Worm (Caenorhabditis elegans): ENCODE results near the gene ifb-2.

Gene ifb-2

DNA sequence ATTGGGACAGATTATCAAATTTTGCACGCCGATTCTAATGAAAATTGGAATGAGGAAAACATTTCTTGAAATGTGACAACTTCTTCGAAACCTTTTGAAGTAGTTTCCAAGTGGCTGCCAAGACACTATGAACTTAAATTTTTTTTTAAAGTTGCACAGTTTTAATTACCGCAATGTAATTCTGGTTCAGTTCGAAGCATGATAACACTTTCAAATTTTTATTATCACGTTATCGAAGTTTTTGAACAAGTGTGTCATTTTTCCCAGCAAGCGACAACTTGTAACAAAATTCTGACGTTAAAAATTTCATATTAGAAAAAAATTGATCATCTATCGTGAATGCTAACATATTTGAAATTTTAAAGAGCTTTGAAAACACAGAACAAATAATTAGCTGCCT lies 7.2 kb upstream of the ifb-2 start:
- TF ChIP-seq cnd-1 (tag; optimal IDR thresholded peaks at IDR 0.05) (no peak), mls-2 (tag; optimal IDR thresholded peaks at IDR 0.05) (no peak), unc-39 (tag; optimal IDR thresholded peaks at IDR 0.05) (no peak), elt-1 (tag; optimal IDR thresholded peaks at IDR 0.05; ENCODE audit: borderline replicate concordance, insufficient read depth) (no peak), zip-8 (tag; optimal IDR thresholded peaks at IDR 0.05) (no peak), hlh-1 (tag; optimal IDR thresholded peaks at IDR 0.05) (no peak), bed-3 (GFP tag; optimal IDR thresholded peaks at IDR 0.05) (no peak), unc-62 (GFP tag; optimal IDR thresholded peaks at IDR 0.05) (no peak), elt-3 (tag; optimal IDR thresholded peaks at IDR 0.05) (no peak), nhr-76 (tag; optimal IDR thresholded peaks at IDR 0.05) (no peak)

DNA sequence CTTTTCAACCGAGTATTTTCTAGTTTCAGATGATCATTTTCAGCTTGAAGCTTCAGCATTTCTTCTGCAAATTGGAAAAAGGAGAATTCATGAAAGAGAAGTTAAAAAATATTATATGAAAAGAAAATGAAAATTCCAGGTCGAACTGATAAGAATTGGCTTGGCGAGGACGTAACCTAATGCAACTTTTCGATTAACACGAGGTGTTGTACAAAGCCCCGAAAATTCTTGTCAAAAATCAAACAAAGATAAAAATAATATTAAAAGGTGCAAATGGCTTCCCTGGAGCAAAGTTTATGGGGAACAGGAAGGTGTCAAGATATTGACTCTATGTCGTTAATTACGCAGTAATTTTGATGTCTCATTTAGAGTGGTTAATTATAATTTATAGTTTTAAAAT lies 5.6 kb upstream of the ifb-2 start:
- no peak for TF ChIP-seq nhr-237 (tag; optimal IDR thresholded peaks at IDR 0.05)

DNA sequence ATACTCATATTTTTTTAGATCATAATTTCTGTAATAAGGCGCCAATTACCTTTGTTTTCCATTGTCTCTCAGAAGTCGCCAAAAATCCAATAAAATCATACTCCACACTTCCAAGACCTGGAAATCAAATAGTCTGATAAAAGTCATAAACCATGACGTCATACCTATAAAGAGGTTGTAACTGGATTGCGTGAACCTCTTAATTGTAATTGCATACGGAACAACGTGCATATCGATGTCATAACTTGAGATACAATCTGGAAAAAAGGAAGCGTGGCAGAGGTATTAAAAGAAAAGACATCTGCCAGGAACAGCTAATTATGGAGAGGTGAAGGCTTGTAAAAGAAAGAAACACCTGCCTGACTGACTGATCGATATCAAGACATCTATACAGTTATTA lies 4.9 kb upstream of the ifb-2 start, which contains the start of gene F10C1.9:
TSS of gene F10C1.9 (minus strand) at position 197 of the 400 bp plus-strand sequence.
- peak; percentile 95 for TF ChIP-seq zip-8 (tag; optimal IDR thresholded peaks at IDR 0.05)
- peak; percentile 88 for TF ChIP-seq nhr-2 (tag; optimal IDR thresholded peaks at IDR 0.05)
- TF ChIP-seq unc-62 (GFP tag; optimal IDR thresholded peaks at IDR 0.05), result no peak

DNA sequence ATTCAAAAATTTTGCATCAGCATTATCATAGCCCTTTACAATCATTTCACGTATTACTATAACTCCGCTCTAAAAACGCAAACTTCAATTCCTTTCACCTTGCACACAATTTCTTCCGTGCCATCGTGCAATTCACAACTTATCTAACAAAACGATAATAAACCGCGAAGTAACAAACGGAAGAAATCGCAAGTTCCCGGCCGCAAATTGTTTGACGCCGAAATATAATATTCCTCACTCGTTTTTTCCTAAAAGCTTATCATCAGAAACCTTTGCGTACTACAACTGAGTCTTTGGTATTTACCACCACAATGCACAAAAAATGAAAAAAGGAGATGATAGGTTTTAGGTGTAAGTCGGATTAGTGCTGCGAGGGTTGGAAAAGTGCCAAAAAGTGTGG lies 2.7 kb upstream of the ifb-2 start:
- no peak for TF ChIP-seq ham-2 (GFP tag; optimal IDR thresholded peaks at IDR 0.05)
- TF ChIP-seq ces-1 (GFP tag; optimal IDR thresholded peaks at IDR 0.05), result no peak
- no peak for TF ChIP-seq mab-5 (tag; optimal IDR thresholded peaks at IDR 0.05)
- TF ChIP-seq sptf-1 (tag; optimal IDR thresholded peaks at IDR 0.05), result no peak
- TF ChIP-seq zip-8 (tag; optimal IDR thresholded peaks at IDR 0.05), result no peak
- no peak for TF ChIP-seq bed-3 (GFP tag; optimal IDR thresholded peaks at IDR 0.05)
- TF ChIP-seq lin-32 (GFP tag; optimal IDR thresholded peaks at IDR 0.05), result no peak
- no peak for TF ChIP-seq ztf-11 (tag; optimal IDR thresholded peaks at IDR 0.05)
- no peak for TF ChIP-seq unc-120 (tag; optimal IDR thresholded peaks at IDR 0.05; ENCODE audit: poor library complexity, severe bottlenecking)
- TF ChIP-seq drap-1 (GFP tag; optimal IDR thresholded peaks at IDR 0.05), result no peak
- TF ChIP-seq flh-1 (GFP tag; optimal IDR thresholded peaks at IDR 0.05), result no peak
- no peak for TF ChIP-seq nhr-76 (tag; optimal IDR thresholded peaks at IDR 0.05)
- no peak for TF ChIP-seq cnd-1 (tag; optimal IDR thresholded peaks at IDR 0.05)
- no peak for TF ChIP-seq mls-2 (tag; optimal IDR thresholded peaks at IDR 0.05)
- no peak for TF ChIP-seq M03D4.4 (tag; optimal IDR thresholded peaks at IDR 0.05)

DNA sequence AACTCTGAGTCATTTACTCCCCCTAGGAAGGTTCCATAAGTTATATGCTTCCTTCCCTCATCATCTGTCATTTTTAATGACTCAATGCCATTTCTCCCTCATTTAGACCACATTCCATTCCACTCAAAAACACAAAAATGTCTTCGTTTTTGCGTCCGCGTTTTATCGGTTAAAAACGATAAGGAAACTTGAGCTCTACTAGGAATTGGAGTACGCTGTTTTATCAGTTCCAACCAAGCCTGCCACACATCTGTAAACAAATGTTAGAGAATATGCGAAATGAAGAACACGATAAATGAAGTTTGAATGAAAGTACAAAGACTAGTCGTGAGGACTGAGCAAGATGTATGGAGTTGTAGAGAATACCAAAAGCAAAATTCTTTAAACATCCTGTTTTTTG lies 1.6 kb upstream of the ifb-2 start:
- TF ChIP-seq ceh-83 (GFP tag; optimal IDR thresholded peaks at IDR 0.05) (no peak), nhr-28 (tag; optimal IDR thresholded peaks at IDR 0.05) (no peak), tbx-8 (GFP tag; optimal IDR thresholded peaks at IDR 0.05) (no peak), unc-39 (tag; optimal IDR thresholded peaks at IDR 0.05) (no peak), ceh-39 (tag; optimal IDR thresholded peaks at IDR 0.05) (no peak), ceh-43 (GFP tag; optimal IDR thresholded peaks at IDR 0.05) (no peak), lin-32 (GFP tag; optimal IDR thresholded peaks at IDR 0.05) (no peak), ztf-11 (tag; optimal IDR thresholded peaks at IDR 0.05) (no peak), mab-5 (tag; optimal IDR thresholded peaks at IDR 0.05) (no peak), ces-1 (GFP tag; optimal IDR thresholded peaks at IDR 0.05) (no peak), ham-2 (GFP tag; optimal IDR thresholded peaks at IDR 0.05) (no peak), mls-2 (tag; optimal IDR thresholded peaks at IDR 0.05) (no peak), snpc-4 (tag; optimal IDR thresholded peaks at IDR 0.05) (no peak), hlh-1 (tag; optimal IDR thresholded peaks at IDR 0.05) (no peak), bed-3 (GFP tag; optimal IDR thresholded peaks at IDR 0.05) (no peak), nhr-76 (tag; optimal IDR thresholded peaks at IDR 0.05) (no peak)

DNA sequence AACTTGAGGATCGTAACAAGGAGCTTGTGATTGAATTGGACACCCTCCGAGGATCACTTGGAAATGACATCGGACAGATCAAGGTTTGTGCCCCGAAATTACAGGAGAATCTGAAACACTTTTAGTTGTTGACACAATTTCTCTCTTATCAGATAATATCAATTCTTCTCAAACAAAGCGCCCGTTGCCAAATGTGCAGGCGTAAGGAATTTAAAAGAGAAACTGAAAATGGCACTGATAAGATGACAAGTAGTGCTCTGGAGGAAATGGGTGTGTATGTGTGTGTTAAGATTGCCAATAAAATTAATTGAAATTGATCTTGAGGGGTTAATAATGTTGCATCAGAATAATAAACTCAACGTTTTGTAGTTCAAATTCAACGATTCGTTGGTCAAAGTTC lies 1.4 kb downstream of the ifb-2 start:
- TF ChIP-seq unc-62 (GFP tag; optimal IDR thresholded peaks at IDR 0.05), result no peak
- TF ChIP-seq elt-3 (tag; optimal IDR thresholded peaks at IDR 0.05), result no peak

DNA sequence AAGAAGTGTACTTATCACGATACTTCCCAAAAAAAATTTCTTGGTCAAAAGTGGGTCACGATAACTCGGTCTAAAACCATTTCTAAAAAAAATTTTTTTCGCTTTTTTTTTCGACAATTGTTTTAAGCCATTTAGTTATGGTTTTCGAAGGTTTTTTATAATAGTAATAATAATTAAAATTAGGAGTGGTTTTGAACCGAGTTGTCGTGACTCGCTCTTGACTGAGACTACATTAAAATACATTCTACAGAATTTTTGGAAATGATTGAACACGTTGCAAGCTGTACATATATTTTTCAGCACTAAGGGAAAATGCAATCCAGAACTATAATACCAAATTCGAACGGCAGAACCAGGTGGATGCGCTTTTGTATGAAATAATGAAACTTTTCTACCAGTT lies 4.2 kb downstream of the ifb-2 start, which contains the start of gene F10C1.8:
TSS of gene F10C1.8 (plus strand) at position 301 of the 400 bp plus-strand sequence.
- TF ChIP-seq lin-13 (tag; optimal IDR thresholded peaks at IDR 0.05) (no peak), nhr-12 (tag; optimal IDR thresholded peaks at IDR 0.05) (no peak)

All from whole organism, mixed stage, embryonic.